Worm (Caenorhabditis elegans): ENCODE results near the gene oac-5.

DNA sequence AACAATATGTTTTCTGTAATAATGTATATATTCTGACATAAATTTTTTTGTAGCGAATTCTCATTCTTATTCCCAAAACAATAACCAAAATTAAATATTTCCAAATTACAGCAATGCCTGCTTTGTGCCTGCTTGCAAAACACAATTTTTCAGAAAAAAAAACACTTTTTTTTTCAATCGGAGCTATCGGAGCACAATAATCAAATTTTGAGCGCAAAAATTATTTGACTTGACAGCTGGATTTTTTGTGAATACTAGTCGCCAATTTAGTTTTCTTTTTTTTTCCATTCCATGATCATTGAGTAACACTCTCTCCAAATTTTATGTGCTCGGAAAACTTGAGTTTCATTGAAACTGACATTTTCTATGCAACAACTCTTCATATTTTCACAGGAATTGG lies 24.7 kb downstream of the oac-5 start, which contains the start of gene srh-180:
- TF ChIP-seq mdl-1 (tag; optimal IDR thresholded peaks at IDR 0.05) (no peak), nhr-76 (tag; optimal IDR thresholded peaks at IDR 0.05) (no peak), madf-9 (GFP tag; conservative IDR thresholded peaks at IDR 0.05) (no peak), tra-1 (GFP tag; IDR thresholded peaks at IDR 0.05) (no peak), skn-1 (tag; optimal IDR thresholded peaks at IDR 0.05) (no peak), unc-62 (GFP tag; optimal IDR thresholded peaks at IDR 0.05 in 1 of 2) (peak in 1 of 2 experiments; percentile 74), unc-62 (tag; optimal IDR thresholded peaks at IDR 0.05) (no peak)
